Fruit fly (Drosophila melanogaster) whole organism, embryonic: ENCODE data around the gene CG8925.

Source experiments
- Aef1 ChIP-seq: fragments of 200-800 bp; sonication (Bioruptor generic); IDR thresholded peaks from 3 replicates; pipeline ENCODE4 v1.3.6; 2022; ENCODE audit warnings: missing biosample characterization, missing genetic modification characterization
- BEAF-32 ChIP-seq: fragments of 200-800 bp; sonication (Bioruptor generic); optimal IDR thresholded peaks from 3 replicates; lab custom pipeline; 2017; ENCODE audit warnings: missing biosample characterization, missing genetic modification characterization, mild to moderate bottlenecking, moderate library complexity, missing genetic modification reagents
- Blimp-1 ChIP-seq: fragments of 200-800 bp; sonication (Bioruptor generic); optimal IDR thresholded peaks from 3 replicates; lab custom pipeline; 2018; ENCODE audit warnings: missing biosample characterization, missing genetic modification characterization, mild to moderate bottlenecking, moderate library complexity, missing genetic modification reagents
- CG12104 ChIP-seq: fragments of 200-800 bp; sonication (Bioruptor generic); optimal IDR thresholded peaks from 3 replicates; lab custom pipeline; 2016; ENCODE audit warnings: missing biosample characterization, missing genetic modification characterization
- CG12391 ChIP-seq: fragments of 200-800 bp; sonication (Bioruptor generic); optimal IDR thresholded peaks from 3 replicates; lab custom pipeline; 2018; ENCODE audit warnings: missing biosample characterization, mild to moderate bottlenecking, missing genetic modification characterization, moderate library complexity
- CG13123 ChIP-seq: fragments of 200-800 bp; sonication (Bioruptor generic); optimal IDR thresholded peaks from 2 replicates; lab custom pipeline; 2016; ENCODE audit warnings: missing biosample characterization, missing genetic modification characterization
- CG13296 ChIP-seq: fragments of 200-800 bp; sonication (Bioruptor generic); optimal IDR thresholded peaks from 3 replicates; lab custom pipeline; 2018; ENCODE audit warnings: missing biosample characterization, mild to moderate bottlenecking, missing genetic modification characterization
- CG13424 ChIP-seq: fragments of 200-800 bp; sonication (Bioruptor generic); optimal IDR thresholded peaks from 2 replicates; lab custom pipeline; 2019; ENCODE audit warnings: missing biosample characterization, mild to moderate bottlenecking, missing genetic modification characterization, moderate library complexity
- CG32772 ChIP-seq: fragments of 200-800 bp; sonication (Bioruptor generic); IDR thresholded peaks from 2 replicates; pipeline ENCODE4 v1.3.6; 2022; ENCODE audit warnings: missing biosample characterization, missing genetic modification characterization
- CG33213 ChIP-seq: fragments of 200-800 bp; sonication (Bioruptor generic); optimal IDR thresholded peaks from 3 replicates; lab custom pipeline; 2016; ENCODE audit warnings: missing biosample characterization, missing genetic modification characterization
- CG4282 ChIP-seq: fragments of 200-800 bp; sonication (Bioruptor generic); optimal IDR thresholded peaks from 2 replicates; lab custom pipeline; 2016; ENCODE audit warnings: missing biosample characterization, missing genetic modification characterization
- CG4328 ChIP-seq: fragments of 200-800 bp; sonication (Bioruptor generic); optimal IDR thresholded peaks from 3 replicates; lab custom pipeline; 2017; ENCODE audit warnings: missing biosample characterization, missing genetic modification reagents, missing genetic modification characterization
- CG4617 ChIP-seq: fragments of 200-800 bp; sonication (Bioruptor generic); optimal IDR thresholded peaks from 3 replicates; lab custom pipeline; 2016; ENCODE audit warnings: missing biosample characterization, missing genetic modification characterization, borderline replicate concordance
- CG6765 ChIP-seq: fragments of 200-800 bp; sonication (Bioruptor generic); optimal IDR thresholded peaks from 3 replicates; lab custom pipeline; 2017; ENCODE audit warnings: missing biosample characterization, mild to moderate bottlenecking, missing genetic modification characterization
- CG7556 ChIP-seq: fragments of 200-800 bp; sonication (Bioruptor generic); optimal IDR thresholded peaks from 2 replicates; lab custom pipeline; 2017; ENCODE audit warnings: missing biosample characterization, mild to moderate bottlenecking, missing genetic modification characterization
- CG9817 ChIP-seq: fragments of 200-800 bp; sonication (Bioruptor generic); optimal IDR thresholded peaks from 2 replicates; lab custom pipeline; 2018; ENCODE audit warnings: missing biosample characterization, mild to moderate bottlenecking, missing genetic modification characterization, moderate library complexity
- Dad ChIP-seq: fragments of 200-800 bp; sonication (Bioruptor generic); optimal IDR thresholded peaks from 3 replicates; lab custom pipeline; 2016; ENCODE audit warnings: missing biosample characterization, missing genetic modification characterization
- Doc2 ChIP-seq: fragments of 200-800 bp; sonication (Bioruptor generic); IDR thresholded peaks from 2 replicates; pipeline ENCODE4 v1.3.6; 2022; ENCODE audit warnings: missing biosample characterization, missing genetic modification characterization
- Doc3 ChIP-seq: fragments of 200-800 bp; sonication (Bioruptor generic); IDR thresholded peaks from 3 replicates; pipeline ENCODE4 v1.3.6; 2022; ENCODE audit warnings: missing biosample characterization, missing genetic modification characterization; ENCODE audit not compliant: partially characterized antibody
- Drgx ChIP-seq: fragments of 200-800 bp; sonication (Bioruptor generic); IDR thresholded peaks from 2 replicates; pipeline ENCODE4 v1.3.6; 2022; ENCODE audit warnings: missing biosample characterization, missing genetic modification characterization
- Eip74EF ChIP-seq, 2 experiments: fragments of 200-800 bp in 1 of 2; fragments of >200 bp in 1 of 2; sonication (Bioruptor generic) in 1 of 2; optimal IDR thresholded peaks; 2 replicates each; lab custom pipeline; 2017 to 2019; ENCODE audit warnings: missing biosample characterization in 2 of 2, missing genetic modification characterization in 2 of 2, mild to moderate bottlenecking in 1 of 2, moderate library complexity in 1 of 2
- GATAe ChIP-seq: fragments of 200-800 bp; sonication (Bioruptor generic); conservative IDR thresholded peaks from 2 replicates; pipeline ENCODE4 v1.3.6; 2022; ENCODE audit warnings: missing biosample characterization, missing genetic modification characterization
- HLHmδ ChIP-seq: fragments of 200-800 bp; sonication (Bioruptor generic); optimal IDR thresholded peaks from 2 replicates; lab custom pipeline; 2018; ENCODE audit warnings: missing biosample characterization, mild to moderate bottlenecking, missing genetic modification characterization, moderate library complexity
- HmgD ChIP-seq: fragments of 200-800 bp; sonication (Bioruptor generic); optimal IDR thresholded peaks from 3 replicates; lab custom pipeline; 2016; ENCODE audit warnings: missing biosample characterization, missing genetic modification characterization
- Hr51 ChIP-seq, 2 experiments: fragments of 200-800 bp; sonication (Bioruptor generic); optimal IDR thresholded peaks; 2 replicates in 1 of 2; 3 replicates in 1 of 2; lab custom pipeline; 2016 to 2018; ENCODE audit warnings: missing biosample characterization in 2 of 2, missing genetic modification characterization in 2 of 2, mild to moderate bottlenecking in 1 of 2, moderate library complexity in 1 of 2
- Max ChIP-seq: fragments of 200-800 bp; sonication (Bioruptor generic); optimal IDR thresholded peaks from 2 replicates; lab custom pipeline; 2016; ENCODE audit warnings: missing biosample characterization, mild to moderate bottlenecking, missing genetic modification characterization
- NFAT ChIP-seq: fragments of 200-800 bp; sonication (Bioruptor generic); IDR thresholded peaks from 2 replicates; pipeline ENCODE4 v1.3.6; 2022; ENCODE audit warnings: missing biosample characterization, missing genetic modification characterization
- Ravus ChIP-seq: fragments of 200-800 bp; sonication (Bioruptor generic); IDR thresholded peaks from 2 replicates; pipeline ENCODE4 v1.3.6; 2022; ENCODE audit warnings: missing biosample characterization, missing genetic modification characterization
- Xrp1 ChIP-seq: fragments of 200-800 bp; sonication (Bioruptor generic); IDR thresholded peaks from 2 replicates; pipeline ENCODE4 v1.3.6; 2022; ENCODE audit warnings: missing biosample characterization, missing genetic modification characterization
- abd-A ChIP-seq: fragments of 200-800 bp; sonication (Bioruptor generic); optimal IDR thresholded peaks from 3 replicates; lab custom pipeline; 2019; ENCODE audit warnings: missing biosample characterization, mild to moderate bottlenecking, missing genetic modification characterization, moderate library complexity
- al ChIP-seq: fragments of 200-800 bp; sonication (Bioruptor generic); IDR thresholded peaks from 2 replicates; pipeline ENCODE4 v1.3.6; 2022; ENCODE audit warnings: missing biosample characterization, missing genetic modification characterization
- bsh ChIP-seq, 2 experiments: fragments of 200-800 bp; sonication (Bioruptor generic); optimal IDR thresholded peaks; 2 replicates each; lab custom pipeline; 2017 to 2018; ENCODE audit warnings: mild to moderate bottlenecking in 2 of 2, missing biosample characterization in 2 of 2, missing genetic modification characterization in 2 of 2, moderate library complexity in 1 of 2
- chif ChIP-seq, 2 experiments: fragments of 200-800 bp; sonication (Bioruptor generic); optimal IDR thresholded peaks; 3 replicates each; lab custom pipeline; 2016; ENCODE audit warnings: missing biosample characterization in 2 of 2, missing genetic modification characterization in 2 of 2
- crp ChIP-seq, 2 experiments: fragments of 200-800 bp; sonication (Bioruptor generic); optimal IDR thresholded peaks; 2 replicates in 1 of 2; 3 replicates in 1 of 2; lab custom pipeline; 2017; ENCODE audit warnings: missing biosample characterization in 2 of 2, missing genetic modification characterization in 2 of 2, mild to moderate bottlenecking in 1 of 2, moderate library complexity in 1 of 2
- da ChIP-seq: fragments of 200-800 bp; sonication (Bioruptor generic); optimal IDR thresholded peaks from 2 replicates; lab custom pipeline; 2016; ENCODE audit warnings: missing biosample characterization, missing genetic modification characterization
- dm ChIP-seq: fragments of 200-800 bp; sonication (Bioruptor generic); optimal IDR thresholded peaks from 3 replicates; lab custom pipeline; 2016; ENCODE audit warnings: missing biosample characterization, missing genetic modification characterization
- dmrt11E ChIP-seq: fragments of 200-800 bp; sonication (Bioruptor generic); optimal IDR thresholded peaks from 3 replicates; lab custom pipeline; 2018; ENCODE audit warnings: missing biosample characterization, mild to moderate bottlenecking, missing genetic modification characterization, moderate library complexity
- dpn ChIP-seq, 2 experiments: fragments of 200-800 bp; sonication (Bioruptor generic); optimal IDR thresholded peaks; 3 replicates each; lab custom pipeline; 2016; ENCODE audit warnings: missing biosample characterization in 2 of 2, missing genetic modification characterization in 2 of 2
- fd3F ChIP-seq: fragments of 200-800 bp; sonication (Bioruptor generic); optimal IDR thresholded peaks from 2 replicates; lab custom pipeline; 2018; ENCODE audit warnings: missing biosample characterization, mild to moderate bottlenecking, missing genetic modification characterization, moderate library complexity
- grn ChIP-seq: fragments of 200-800 bp; sonication (Bioruptor generic); optimal IDR thresholded peaks from 3 replicates; lab custom pipeline; 2017; ENCODE audit warnings: missing biosample characterization, missing genetic modification characterization
- gsb ChIP-seq: fragments of 200-800 bp; sonication (Bioruptor generic); IDR thresholded peaks from 2 replicates; pipeline ENCODE4 v1.3.6; 2022; ENCODE audit warnings: missing biosample characterization, missing genetic modification characterization
- insv ChIP-seq, 2 experiments: fragments of 200-800 bp; sonication (Bioruptor generic); optimal IDR thresholded peaks; 3 replicates each; lab custom pipeline; 2016 to 2018; ENCODE audit warnings: missing biosample characterization in 2 of 2, missing genetic modification characterization in 2 of 2
- mld ChIP-seq: fragments of 200-800 bp; sonication (Bioruptor generic); IDR thresholded peaks from 3 replicates; pipeline ENCODE4 v1.3.6; 2022; ENCODE audit warnings: missing biosample characterization, missing genetic modification characterization; ENCODE audit not compliant: partially characterized antibody
- sc ChIP-seq, 3 experiments: fragments of >200 bp in 2 of 3; fragments of 200-800 bp in 1 of 3; sonication (Bioruptor generic) in 1 of 3; optimal IDR thresholded peaks; 2 replicates in 2 of 3; 3 replicates in 1 of 3; lab custom pipeline; 2017; ENCODE audit warnings: mild to moderate bottlenecking in 1 of 3, missing biosample characterization in 1 of 3, missing genetic modification characterization in 1 of 3, missing genetic modification reagents in 1 of 3
- slp2 ChIP-seq: fragments of 200-800 bp; sonication (Bioruptor generic); optimal IDR thresholded peaks from 2 replicates; lab custom pipeline; 2016; ENCODE audit warnings: missing biosample characterization, missing genetic modification characterization
- tin ChIP-seq: fragments of 200-800 bp; sonication (Bioruptor generic); optimal IDR thresholded peaks from 3 replicates; lab custom pipeline; 2016; ENCODE audit warnings: missing biosample characterization, missing genetic modification characterization
- tx ChIP-seq: fragments of 200-800 bp; sonication (Bioruptor generic); optimal IDR thresholded peaks from 2 replicates; lab custom pipeline; 2016; ENCODE audit warnings: missing biosample characterization, missing genetic modification characterization
- yki ChIP-seq: fragments of >200 bp; optimal IDR thresholded peaks from 3 replicates; lab custom pipeline; 2018

Gene CG8925

dm6 chr3R:16222300-16222903 is 50.6 kb downstream of the CG8925 start (continued):
- peak; percentile 99 for TF ChIP-seq Drgx (GFP tag; lab: Robert Waterston, UW)
- TF ChIP-seq CG4617 (GFP tag; lab: Kevin White, UChicago): peak; percentile 99
- TF ChIP-seq CG13296 (GFP tag; lab: Kevin White, UChicago): peak; percentile 97
- peak; percentile 93 for TF ChIP-seq grn (GFP tag; lab: Kevin White, UChicago)
- TF ChIP-seq CG4282: peak; percentile 99
- TF ChIP-seq insv (GFP tag; optimal IDR thresholded peaks at IDR 0.05; lab: Kevin White, UChicago): peak; percentile 59 to 71
- peak in 1 of 2 experiments; percentile 97 for TF ChIP-seq Eip74EF (GFP tag; optimal IDR thresholded peaks at IDR 0.05; lab: Kevin White, UChicago)
- TF ChIP-seq dmrt11E (tag; lab: Kevin White, UChicago): peak; percentile 93
- TF ChIP-seq Doc3 (GFP tag; lab: Robert Waterston, UW): no peak
- TF ChIP-seq CG12104 (GFP tag; lab: Kevin White, UChicago): peak; percentile 94
- TF ChIP-seq CG12391 (tag; lab: Kevin White, UChicago): peak; percentile 98
- TF ChIP-seq BEAF-32 (GFP tag; lab: Kevin White, UChicago): peak; percentile 20
- peak; percentile 100 for TF ChIP-seq Xrp1 (GFP tag; lab: Robert Waterston, UW)
- TF ChIP-seq crp (GFP tag; optimal IDR thresholded peaks at IDR 0.05; lab: Kevin White, UChicago): peak in 1 of 2 experiments; percentile 76
- TF ChIP-seq yki: no peak
- peak; percentile 99 for TF ChIP-seq Ravus (GFP tag; lab: Robert Waterston, UW)
- peak; percentile 98 for TF ChIP-seq CG13424 (tag; lab: Kevin White, UChicago)
- peak; percentile 99 for TF ChIP-seq Max (GFP tag; lab: Kevin White, UChicago)
- peak; percentile 100 for TF ChIP-seq CG33213
- TF ChIP-seq CG13123 (GFP tag; lab: Kevin White, UChicago): peak; percentile 99
- TF ChIP-seq CG9817 (tag; lab: Kevin White, UChicago): peak; percentile 99
- peak; percentile 6 for TF ChIP-seq HLHmδ (GFP tag; lab: Kevin White, UChicago)
- TF ChIP-seq sc (optimal IDR thresholded peaks at IDR 0.05; lab: Kevin White, UChicago): no peak
- TF ChIP-seq sc (GFP tag; optimal IDR thresholded peaks at IDR 0.05; lab: Kevin White, UChicago): peak; percentile 98
- peak; percentile 93 for TF ChIP-seq CG6765
- peak; percentile 100 for TF ChIP-seq CG32772 (GFP tag; lab: Robert Waterston, UW)
- TF ChIP-seq slp2: peak; percentile 99
- TF ChIP-seq Doc2: peak; percentile 98
- peak; percentile 87 for TF ChIP-seq CG7556 (GFP tag; lab: Kevin White, UChicago)
- peak; percentile 99 to 100 for TF ChIP-seq chif (GFP tag; optimal IDR thresholded peaks at IDR 0.05; lab: Kevin White, UChicago)
- no peak for TF ChIP-seq mld (GFP tag; lab: Robert Waterston, UW)
- TF ChIP-seq CG4328 (GFP tag; lab: Kevin White, UChicago): peak; percentile 89
- TF ChIP-seq dm (GFP tag; lab: Kevin White, UChicago): peak; percentile 99
- peak; percentile 99 for TF ChIP-seq gsb (GFP tag; lab: Robert Waterston, UW)
- peak; percentile 99 to 100 for TF ChIP-seq dpn (GFP tag; optimal IDR thresholded peaks at IDR 0.05; lab: Kevin White, UChicago)
- peak; percentile 99 for TF ChIP-seq da (GFP tag; lab: Kevin White, UChicago)
- peak; percentile 89 to 100 for TF ChIP-seq bsh (GFP tag; optimal IDR thresholded peaks at IDR 0.05; lab: Kevin White, UChicago)
- TF ChIP-seq al (GFP tag; lab: Robert Waterston, UW): peak; percentile 98
- peak; percentile 99 for TF ChIP-seq abd-A (tag; lab: Kevin White, UChicago)
- peak; percentile 99 for TF ChIP-seq Blimp-1
- TF ChIP-seq tin (GFP tag; lab: Kevin White, UChicago): peak; percentile 99
- TF ChIP-seq HmgD (GFP tag; lab: Kevin White, UChicago): peak; percentile 100
- TF ChIP-seq tx: peak; percentile 99
- TF ChIP-seq fd3F (GFP tag; lab: Kevin White, UChicago): peak; percentile 99
- TF ChIP-seq Dad: peak; percentile 100
- TF ChIP-seq Hr51 (GFP tag; optimal IDR thresholded peaks at IDR 0.05; lab: Kevin White, UChicago): peak; percentile 99
- TF ChIP-seq Aef1: peak; percentile 100
- TF ChIP-seq GATAe (GFP tag; lab: Robert Waterston, UW): peak; percentile 98
- peak; percentile 99 for TF ChIP-seq NFAT (GFP tag; lab: Robert Waterston, UW)
